Fruit fly (Drosophila melanogaster): ENCODE data around the gene CG42526.

The CG42526 gene

dm6 chr3L:9435315-9435714 lies at the start of gene CG42526 (continued):
- TF ChIP-seq H15 (GFP tag; IDR thresholded peaks at IDR 0.05) (no peak), CG6854 (GFP tag; optimal IDR thresholded peaks at IDR 0.05) (no peak), CG18619 (GFP tag; optimal IDR thresholded peaks at IDR 0.05) (no peak), Doc2 (GFP tag; IDR thresholded peaks at IDR 0.05) (no peak), Hand (GFP tag; optimal IDR thresholded peaks at IDR 0.05) (no peak), CG7839 (tag; optimal IDR thresholded peaks at IDR 0.05) (no peak), vfl (GFP tag; optimal IDR thresholded peaks at IDR 0.05) (peak; percentile 61), Antp (GFP tag; optimal IDR thresholded peaks at IDR 0.05) (peak; percentile 50), CG43689 (GFP tag; IDR thresholded peaks at IDR 0.05) (0 out of 2 replicates have a peak, but pooled peaks have one; percentile 10), usp (GFP tag; optimal IDR thresholded peaks at IDR 0.05) (no peak), lab (GFP tag; optimal IDR thresholded peaks at IDR 0.05) (peak; percentile 55), gem (tag; optimal IDR thresholded peaks at IDR 0.05) (peak; percentile 52), hkb (optimal IDR thresholded peaks at IDR 0.05) (no peak), hkb (GFP tag; IDR thresholded peaks at IDR 0.05) (peak; percentile 28; the same call in 1 of the 2 replicates), crol (GFP tag; IDR thresholded peaks at IDR 0.05) (no peak), her (GFP tag; optimal IDR thresholded peaks at IDR 0.05) (peak; percentile 45), CG9437 (GFP tag; optimal IDR thresholded peaks at IDR 0.05) (peak; percentile 64), HHEX (GFP tag; optimal IDR thresholded peaks at IDR 0.05) (no peak), danr (GFP tag; IDR thresholded peaks at IDR 0.05) (no peak), dmrt99B (tag; optimal IDR thresholded peaks at IDR 0.05) (no peak), CG7963 (GFP tag; IDR thresholded peaks at IDR 0.05; ENCODE audit: partially characterized antibody) (no peak), CG2889 (GFP tag; IDR thresholded peaks at IDR 0.05) (0 out of 3 replicates have a peak, but pooled peaks have one; percentile 16), ttk (GFP tag; IDR thresholded peaks at IDR 0.05) (peak; percentile 12; the same call in 1 of the 2 replicates), Dp (GFP tag; optimal IDR thresholded peaks at IDR 0.05) (peak; percentile 79), NK7.1 (GFP tag; optimal IDR thresholded peaks at IDR 0.05) (no peak), CG10366 (GFP tag; IDR thresholded peaks at IDR 0.05) (peak; percentile 55), bsh (GFP tag; optimal IDR thresholded peaks at IDR 0.05) (peak in 1 of 2 experiments; percentile 28), Myb (GFP tag; optimal IDR thresholded peaks at IDR 0.05) (peak; percentile 43), nmo (GFP tag; optimal IDR thresholded peaks at IDR 0.05) (peak; percentile 34), Elba2 (GFP tag; optimal IDR thresholded peaks at IDR 0.05) (no peak), HmgZ (tag; optimal IDR thresholded peaks at IDR 0.05) (peak; percentile 41), CG6791 (GFP tag; IDR thresholded peaks at IDR 0.05; ENCODE audit: partially characterized antibody) (no peak), stwl (tag; optimal IDR thresholded peaks at IDR 0.05) (peak; percentile 75), CG30403 (GFP tag; optimal IDR thresholded peaks at IDR 0.05) (peak; percentile 66), ara (GFP tag; IDR thresholded peaks at IDR 0.05) (no peak), Doc3 (GFP tag; IDR thresholded peaks at IDR 0.05; ENCODE audit: partially characterized antibody) (peak; percentile 61), Sry-β (GFP tag; optimal IDR thresholded peaks at IDR 0.05) (no peak), org-1 (GFP tag; optimal IDR thresholded peaks at IDR 0.05) (no peak), ase (GFP tag; IDR thresholded peaks at IDR 0.05) (no peak), CG12391 (tag; optimal IDR thresholded peaks at IDR 0.05) (peak; percentile 56), CG12942 (GFP tag; optimal IDR thresholded peaks at IDR 0.05) (peak; percentile 27), otp (GFP tag; IDR thresholded peaks at IDR 0.05) (no peak), CG9727 (GFP tag; optimal IDR thresholded peaks at IDR 0.05) (peak; percentile 17), CG13296 (GFP tag; optimal IDR thresholded peaks at IDR 0.05) (no peak), vvl (GFP tag; IDR thresholded peaks at IDR 0.05) (peak; percentile 51), Oli (tag; optimal IDR thresholded peaks at IDR 0.05) (no peak), ro (GFP tag; IDR thresholded peaks at IDR 0.05) (no peak), CG16779 (GFP tag; IDR thresholded peaks at IDR 0.05) (no peak), CG17568 (GFP tag; optimal IDR thresholded peaks at IDR 0.05) (no peak), Nf-YA (GFP tag; IDR thresholded peaks at IDR 0.05) (no peak), fu2 (GFP tag; optimal IDR thresholded peaks at IDR 0.05) (peak; percentile 6)
